Worm (Caenorhabditis elegans) whole organism, L3 larva: Measurements from ENCODE around the gene F35C11.4.

ENCODE experiments used
- R02D3.7 ChIP-seq: fragments of 150-350 bp; optimal IDR thresholded peaks from 2 replicates; lab custom pipeline; 2014; ENCODE audit warnings: missing biosample characterization, missing genetic modification characterization
- ZK546.5 ChIP-seq: sonication (generic microtip); optimal IDR thresholded peaks from 2 replicates; lab custom pipeline; 2017; ENCODE audit warnings: missing biosample characterization, missing genetic modification characterization
- aly-2 ChIP-seq: fragments of 150-350 bp; optimal IDR thresholded peaks from 2 replicates; lab custom pipeline; 2014; ENCODE audit warnings: missing biosample characterization, missing genetic modification characterization
- ama-1 ChIP-seq: fragments of 150-350 bp; optimal IDR thresholded peaks from 2 replicates; lab custom pipeline; 2018
- ceh-16 ChIP-seq: sonication (generic microtip); optimal IDR thresholded peaks from 2 replicates; lab custom pipeline; 2017; ENCODE audit warnings: missing biosample characterization, missing genetic modification characterization
- ceh-28 ChIP-seq: fragments of 150-350 bp; optimal IDR thresholded peaks from 2 replicates; lab custom pipeline; 2014; ENCODE audit warnings: missing biosample characterization, missing genetic modification reagents, missing genetic modification characterization
- ceh-82 ChIP-seq: fragments of 150-350 bp; optimal IDR thresholded peaks from 2 replicates; lab custom pipeline; 2014; ENCODE audit warnings: missing biosample characterization, missing genetic modification characterization
- ceh-9 ChIP-seq: sonication (generic microtip); optimal IDR thresholded peaks from 2 replicates; lab custom pipeline; 2018; ENCODE audit warnings: missing biosample characterization, missing genetic modification characterization
- egl-27 ChIP-seq: sonication (generic microtip); optimal IDR thresholded peaks from 4 replicates; lab custom pipeline; 2017; ENCODE audit warnings: missing biosample characterization, missing genetic modification reagents, missing genetic modification characterization
- egl-5 ChIP-seq: fragments of 150-350 bp; optimal IDR thresholded peaks from 2 replicates; lab custom pipeline; 2017; ENCODE audit warnings: missing biosample characterization, missing genetic modification reagents, missing genetic modification characterization, inconsistent platforms
- elt-2 ChIP-seq: sonication (generic microtip); optimal IDR thresholded peaks from 2 replicates; lab custom pipeline; 2016; ENCODE audit warnings: missing genetic modification reagents, mild to moderate bottlenecking, missing genetic modification characterization, missing compliant biosample characterization
- elt-3 ChIP-seq, 3 experiments: fragments of 150-350 bp in 1 of 3; sonication (generic microtip) in 2 of 3; optimal IDR thresholded peaks; 2 replicates in 2 of 3; 4 replicates in 1 of 3; lab custom pipeline; 2014 to 2017; ENCODE audit warnings: missing biosample characterization in 3 of 3, missing genetic modification characterization in 3 of 3
- eor-1 ChIP-seq, 2 experiments: fragments of 150-350 bp; optimal IDR thresholded peaks; 2 replicates each; lab custom pipeline; 2014 to 2018; ENCODE audit warnings: missing biosample characterization in 2 of 2, missing genetic modification characterization in 2 of 2
- fkh-10 ChIP-seq: sonication (generic microtip); optimal IDR thresholded peaks from 2 replicates; lab custom pipeline; 2017; ENCODE audit warnings: missing biosample characterization, missing genetic modification reagents, missing genetic modification characterization
- fkh-2 ChIP-seq: fragments of 150-350 bp; optimal IDR thresholded peaks from 2 replicates; lab custom pipeline; 2014; ENCODE audit warnings: missing biosample characterization, missing genetic modification reagents, missing genetic modification characterization
- fos-1 ChIP-seq: fragments of 150-350 bp; optimal IDR thresholded peaks from 2 replicates; lab custom pipeline; 2014; ENCODE audit warnings: missing biosample characterization, missing genetic modification characterization
- hmg-11 ChIP-seq: sonication (generic microtip); optimal IDR thresholded peaks from 2 replicates; lab custom pipeline; 2016; ENCODE audit warnings: missing genetic modification characterization, missing compliant biosample characterization
- jun-1 ChIP-seq: fragments of 150-350 bp; optimal IDR thresholded peaks from 2 replicates; lab custom pipeline; 2014; ENCODE audit warnings: missing biosample characterization, missing genetic modification reagents, missing genetic modification characterization
- lin-39 ChIP-seq: fragments of 150-350 bp; optimal IDR thresholded peaks from 2 replicates; lab custom pipeline; 2018; ENCODE audit warnings: missing biosample characterization, missing genetic modification reagents, missing genetic modification characterization
- lsy-12 ChIP-seq: sonication (generic microtip); optimal IDR thresholded peaks from 2 replicates; lab custom pipeline; 2016; ENCODE audit warnings: mild to moderate bottlenecking, missing genetic modification characterization, missing compliant biosample characterization
- mdl-1 ChIP-seq: fragments of 150-350 bp; optimal IDR thresholded peaks from 2 replicates; lab custom pipeline; 2014; ENCODE audit warnings: missing biosample characterization, missing genetic modification characterization
- mml-1 ChIP-seq: fragments of 150-350 bp; sonication (generic microtip); optimal IDR thresholded peaks from 3 replicates; lab custom pipeline; 2014; ENCODE audit warnings: missing biosample characterization, missing genetic modification characterization
- nfya-1 ChIP-seq: sonication (generic microtip); optimal IDR thresholded peaks from 2 replicates; lab custom pipeline; 2017; ENCODE audit warnings: missing genetic modification characterization, mild to moderate bottlenecking, missing compliant biosample characterization, antibody characterized with exemption, moderate library complexity; ENCODE audit not compliant: insufficient read depth
- nhr-11 ChIP-seq: fragments of 150-350 bp; optimal IDR thresholded peaks from 2 replicates; lab custom pipeline; 2014; ENCODE audit warnings: missing biosample characterization, missing genetic modification characterization
- nhr-23 ChIP-seq: fragments of 150-350 bp; optimal IDR thresholded peaks from 2 replicates; lab custom pipeline; 2014; ENCODE audit warnings: missing biosample characterization, missing genetic modification reagents, missing genetic modification characterization
- nhr-237 ChIP-seq: fragments of 150-350 bp; optimal IDR thresholded peaks from 2 replicates; lab custom pipeline; 2014; ENCODE audit warnings: missing biosample characterization, missing genetic modification characterization
- nhr-25 ChIP-seq: sonication (generic microtip); optimal IDR thresholded peaks from 2 replicates; lab custom pipeline; 2017; ENCODE audit warnings: missing biosample characterization, missing genetic modification characterization
- nhr-43 ChIP-seq: sonication (generic microtip); optimal IDR thresholded peaks from 2 replicates; lab custom pipeline; 2016; ENCODE audit warnings: mild to moderate bottlenecking, missing genetic modification characterization, missing compliant biosample characterization; ENCODE audit not compliant: poor library complexity, severe bottlenecking
- nhr-67 ChIP-seq: fragments of 150-350 bp; optimal IDR thresholded peaks from 2 replicates; lab custom pipeline; 2014; ENCODE audit warnings: missing biosample characterization, missing genetic modification characterization
- nhr-76 ChIP-seq: fragments of 150-350 bp; sonication (generic microtip); optimal IDR thresholded peaks from 5 replicates; lab custom pipeline; 2014; ENCODE audit warnings: missing biosample characterization, missing genetic modification characterization
- nhr-77 ChIP-seq: fragments of 150-350 bp; optimal IDR thresholded peaks from 2 replicates; lab custom pipeline; 2014; ENCODE audit warnings: missing biosample characterization, missing genetic modification characterization
- pqm-1 ChIP-seq: fragments of 150-350 bp; optimal IDR thresholded peaks from 2 replicates; lab custom pipeline; 2017; ENCODE audit warnings: missing biosample characterization, missing genetic modification characterization, inconsistent platforms
- sea-2 ChIP-seq: fragments of 150-350 bp; sonication (generic microtip); optimal IDR thresholded peaks from 4 replicates; lab custom pipeline; 2014; ENCODE audit warnings: missing biosample characterization, missing genetic modification reagents, missing genetic modification characterization
- skn-1 ChIP-seq: fragments of 150-350 bp; optimal IDR thresholded peaks from 2 replicates; lab custom pipeline; 2014; ENCODE audit warnings: missing biosample characterization, missing genetic modification characterization
- snpc-4 ChIP-seq: fragments of 150-350 bp; optimal IDR thresholded peaks from 2 replicates; lab custom pipeline; 2014; ENCODE audit warnings: missing biosample characterization, missing genetic modification characterization
- tbx-2 ChIP-seq: sonication (generic microtip); optimal IDR thresholded peaks from 2 replicates; lab custom pipeline; 2016; ENCODE audit warnings: mild to moderate bottlenecking, missing genetic modification characterization, missing compliant biosample characterization
- unc-39 ChIP-seq: sonication (generic microtip); optimal IDR thresholded peaks from 4 replicates; lab custom pipeline; 2017; ENCODE audit warnings: missing biosample characterization, missing genetic modification characterization
- unc-62 ChIP-seq: fragments of 150-350 bp; sonication (generic microtip); optimal IDR thresholded peaks from 4 replicates; lab custom pipeline; 2014; ENCODE audit warnings: missing biosample characterization, missing genetic modification reagents, missing genetic modification characterization
- zag-1 ChIP-seq: fragments of 150-350 bp; optimal IDR thresholded peaks from 2 replicates; lab custom pipeline; 2014; ENCODE audit warnings: missing biosample characterization, missing genetic modification characterization
- ztf-11 ChIP-seq: fragments of 150-350 bp; optimal IDR thresholded peaks from 2 replicates; lab custom pipeline; 2014; ENCODE audit warnings: missing biosample characterization, missing genetic modification characterization
- ztf-4 ChIP-seq: fragments of 150-350 bp; optimal IDR thresholded peaks from 2 replicates; lab custom pipeline; 2014; ENCODE audit warnings: missing biosample characterization, missing genetic modification characterization

Gene F35C11.4

ce11 chrII:8216433-8216832 is 32.4 kb upstream of the F35C11.4 start, which contains the start of gene M110.3 (continued):
- TF ChIP-seq nhr-237 (tag; lab: Kevin White, UChicago) (no peak), nhr-43 (tag; lab: Kevin White, UChicago) (no peak), jun-1 (peak; percentile 4), unc-39 (tag; lab: Kevin White, UChicago) (no peak), ztf-11 (tag; lab: Kevin White, UChicago) (no peak), ZK546.5 (tag; lab: Kevin White, UChicago) (no peak), elt-3 (tag; optimal IDR thresholded peaks at IDR 0.05; lab: Kevin White, UChicago) (no peak), ama-1 (lab: Kevin White, UChicago) (no peak), sea-2 (no peak), aly-2 (tag; lab: Kevin White, UChicago) (no peak)

- TF ChIP-seq elt-2 (tag; lab: Kevin White, UChicago), result no peak
- no peak for TF ChIP-seq egl-5 (tag; lab: Kevin White, UChicago)
- no peak for TF ChIP-seq nhr-67 (tag; lab: Kevin White, UChicago)
- no peak for TF ChIP-seq fos-1 (tag; lab: Kevin White, UChicago)
- TF ChIP-seq ceh-16 (tag; lab: Kevin White, UChicago), result no peak
- no peak for TF ChIP-seq tbx-2 (tag; lab: Kevin White, UChicago)
- no peak for TF ChIP-seq nhr-11 (tag; lab: Kevin White, UChicago)
- no peak for TF ChIP-seq pqm-1 (tag; lab: Kevin White, UChicago)
- no peak for TF ChIP-seq nhr-43 (tag; lab: Kevin White, UChicago)
- TF ChIP-seq ztf-4 (tag; lab: Kevin White, UChicago), result no peak
- TF ChIP-seq nfya-1 (tag; lab: Kevin White, UChicago), result no peak
- no peak for TF ChIP-seq nhr-77
- no peak for TF ChIP-seq eor-1 (tag; optimal IDR thresholded peaks at IDR 0.05; lab: Kevin White, UChicago)
- TF ChIP-seq nhr-237 (tag; lab: Kevin White, UChicago), result no peak
- no peak for TF ChIP-seq nhr-25 (tag; lab: Kevin White, UChicago)
- TF ChIP-seq hmg-11 (tag; lab: Kevin White, UChicago), result no peak
Measured at ce11 chrII:8216922-8217321, 31.9 kb upstream of the F35C11.4 start, which contains the start of gene ifg-1. Gene ifg-1 (plus strand): TSS chrII:8217222.

- TF ChIP-seq aly-2 (tag; lab: Kevin White, UChicago) (no peak), elt-3 (tag; optimal IDR thresholded peaks at IDR 0.05; lab: Kevin White, UChicago) (no peak), skn-1 (tag; lab: Kevin White, UChicago) (no peak), nhr-43 (tag; lab: Kevin White, UChicago) (no peak), ceh-16 (tag; lab: Kevin White, UChicago) (no peak), lin-39 (tag; lab: Kevin White, UChicago) (no peak), unc-62 (GFP tag; lab: Kevin White, UChicago) (no peak), pqm-1 (tag; lab: Kevin White, UChicago) (no peak), ceh-9 (tag; lab: Kevin White, UChicago) (no peak), nhr-25 (tag; lab: Kevin White, UChicago) (no peak), fkh-2 (tag; lab: Kevin White, UChicago) (no peak), fkh-10 (no peak), egl-27 (tag; lab: Kevin White, UChicago) (no peak), eor-1 (tag; optimal IDR thresholded peaks at IDR 0.05; lab: Kevin White, UChicago) (no peak), ztf-4 (tag; lab: Kevin White, UChicago) (no peak), lsy-12 (tag; lab: Kevin White, UChicago) (no peak), nhr-23 (no peak), mdl-1 (no peak)
Measured at ce11 chrII:8218266-8218665, 30.5 kb upstream of the F35C11.4 start.

ce11 chrII:8220267-8220666 is 28.5 kb upstream of the F35C11.4 start:
- TF ChIP-seq aly-2 (tag; lab: Kevin White, UChicago) (no peak), skn-1 (tag; lab: Kevin White, UChicago) (no peak), elt-2 (tag; lab: Kevin White, UChicago) (no peak), jun-1 (no peak), nhr-25 (tag; lab: Kevin White, UChicago) (no peak), R02D3.7 (tag; lab: Kevin White, UChicago) (no peak), fkh-10 (no peak), ztf-4 (tag; lab: Kevin White, UChicago) (no peak), zag-1 (no peak), nhr-76 (tag; lab: Kevin White, UChicago) (no peak), nhr-77 (no peak), mml-1 (tag; lab: Kevin White, UChicago) (no peak), nhr-67 (tag; lab: Kevin White, UChicago) (no peak), ceh-28 (no peak), ceh-82 (tag; lab: Kevin White, UChicago) (no peak), nfya-1 (tag; lab: Kevin White, UChicago) (no peak), ceh-9 (tag; lab: Kevin White, UChicago) (no peak), snpc-4 (no peak), mdl-1 (no peak)
- TF ChIP-seq, all 47 proteins: peak for 0
